Worm (Caenorhabditis elegans): ENCODE data around the gene C56G2.5.

C56G2.5 gene

ce11 chrIII:6343229-6343628, 19.2 kb upstream of the C56G2.5 start, which contains the start of gene C56G2.9:
C56G2.9 (minus strand) TSS chrIII:6343329.
- TF ChIP-seq nhr-67 (tag; optimal IDR thresholded peaks at IDR 0.05): no peak
- no peak for TF ChIP-seq eor-1 (tag; optimal IDR thresholded peaks at IDR 0.05)
- no peak for TF ChIP-seq nhr-23 (tag; optimal IDR thresholded peaks at IDR 0.05)
- TF ChIP-seq mdl-1 (tag; optimal IDR thresholded peaks at IDR 0.05): no peak
- TF ChIP-seq nhr-77 (tag; optimal IDR thresholded peaks at IDR 0.05): no peak
- no peak for TF ChIP-seq sea-2 (GFP tag; optimal IDR thresholded peaks at IDR 0.05)
- TF ChIP-seq snpc-4 (tag; optimal IDR thresholded peaks at IDR 0.05): no peak
- TF ChIP-seq unc-39 (tag; optimal IDR thresholded peaks at IDR 0.05): no peak
- TF ChIP-seq egl-5 (tag; optimal IDR thresholded peaks at IDR 0.05): no peak
- no peak for TF ChIP-seq aly-2 (tag; optimal IDR thresholded peaks at IDR 0.05)
- TF ChIP-seq mml-1 (tag; optimal IDR thresholded peaks at IDR 0.05): no peak
- no peak for TF ChIP-seq hmg-11 (tag; optimal IDR thresholded peaks at IDR 0.05)
- TF ChIP-seq pha-4 (tag; optimal IDR thresholded peaks at IDR 0.05): no peak
- TF ChIP-seq nhr-43 (tag; optimal IDR thresholded peaks at IDR 0.05; ENCODE audit: poor library complexity, severe bottlenecking): no peak
- no peak for TF ChIP-seq tbx-2 (tag; optimal IDR thresholded peaks at IDR 0.05)
- no peak for TF ChIP-seq nhr-237 (tag; optimal IDR thresholded peaks at IDR 0.05)
- TF ChIP-seq pqm-1 (tag; optimal IDR thresholded peaks at IDR 0.05): no peak
- no peak for TF ChIP-seq ZK546.5 (tag; optimal IDR thresholded peaks at IDR 0.05)

- TF ChIP-seq hmg-11 (tag; optimal IDR thresholded peaks at IDR 0.05) (peak; percentile 42), nhr-67 (tag; optimal IDR thresholded peaks at IDR 0.05) (no peak), nhr-237 (tag; optimal IDR thresholded peaks at IDR 0.05) (no peak), nhr-28 (tag; optimal IDR thresholded peaks at IDR 0.05) (no peak), ceh-82 (tag; optimal IDR thresholded peaks at IDR 0.05) (no peak), ZK546.5 (tag; optimal IDR thresholded peaks at IDR 0.05) (no peak), nfya-1 (tag; optimal IDR thresholded peaks at IDR 0.05; ENCODE audit: insufficient read depth) (peak; percentile 87), ztf-4 (tag; optimal IDR thresholded peaks at IDR 0.05) (no peak), snpc-4 (tag; optimal IDR thresholded peaks at IDR 0.05) (peak; percentile 28), pha-4 (tag; optimal IDR thresholded peaks at IDR 0.05) (peak; percentile 78), egl-27 (tag; optimal IDR thresholded peaks at IDR 0.05) (no peak), mdl-1 (tag; optimal IDR thresholded peaks at IDR 0.05) (no peak), elt-2 (tag; optimal IDR thresholded peaks at IDR 0.05) (peak; percentile 15), R02D3.7 (tag; optimal IDR thresholded peaks at IDR 0.05) (no peak), nhr-25 (tag; optimal IDR thresholded peaks at IDR 0.05) (peak; percentile 21), nhr-23 (tag; optimal IDR thresholded peaks at IDR 0.05) (peak; percentile 53), lin-15B (tag; optimal IDR thresholded peaks at IDR 0.05) (peak; percentile 46), nhr-77 (tag; optimal IDR thresholded peaks at IDR 0.05) (no peak), aly-2 (tag; optimal IDR thresholded peaks at IDR 0.05) (no peak), fkh-2 (tag; optimal IDR thresholded peaks at IDR 0.05) (no peak), elt-1 (tag; optimal IDR thresholded peaks at IDR 0.05) (no peak), unc-62 (GFP tag; optimal IDR thresholded peaks at IDR 0.05) (no peak), nhr-11 (tag; optimal IDR thresholded peaks at IDR 0.05) (no peak), nhr-43 (tag; optimal IDR thresholded peaks at IDR 0.05; ENCODE audit: poor library complexity, severe bottlenecking) (no peak), pqm-1 (tag; optimal IDR thresholded peaks at IDR 0.05) (no peak), skn-1 (tag; optimal IDR thresholded peaks at IDR 0.05) (peak; percentile 98), sea-2 (GFP tag; optimal IDR thresholded peaks at IDR 0.05) (no peak), ceh-28 (tag; optimal IDR thresholded peaks at IDR 0.05) (no peak), lsy-12 (tag; optimal IDR thresholded peaks at IDR 0.05) (no peak), ama-1 (optimal IDR thresholded peaks at IDR 0.05) (peak; percentile 0), daf-12 (tag; optimal IDR thresholded peaks at IDR 0.05) (no peak), tbx-2 (tag; optimal IDR thresholded peaks at IDR 0.05) (no peak), fos-1 (tag; optimal IDR thresholded peaks at IDR 0.05) (no peak), zag-1 (tag; optimal IDR thresholded peaks at IDR 0.05) (no peak)
These were observed 17.9 kb upstream of the C56G2.5 start, which contains the start of gene rpn-13 for ce11 chrIII:6341878-6342453. rpn-13 (minus strand) TSS chrIII:6341928.

- TF ChIP-seq aly-2 (tag; optimal IDR thresholded peaks at IDR 0.05) (no peak), elt-3 (tag; optimal IDR thresholded peaks at IDR 0.05) (peak in 1 of 3 experiments; percentile 89), fkh-2 (tag; optimal IDR thresholded peaks at IDR 0.05) (no peak), nhr-23 (tag; optimal IDR thresholded peaks at IDR 0.05) (peak; percentile 15), elt-2 (tag; optimal IDR thresholded peaks at IDR 0.05) (peak; percentile 29), fkh-10 (GFP tag; optimal IDR thresholded peaks at IDR 0.05) (no peak)
These were observed 15.9 kb upstream of the C56G2.5 start, which contains the start of gene let-767 for ce11 chrIII:6339919-6340434. let-767 (minus strand) TSS chrIII:6339969.

Measured in whole organism, L3 larva.